Worm (Caenorhabditis elegans): Measurements from ENCODE around the gene oatr-1.

The oatr-1 gene

ce11 chrIII:6444335-6444734 is 48.4 kb upstream of the oatr-1 start, which contains the start of gene C05D11.13 (continued):
- TF ChIP-seq egl-43 (GFP tag; IDR thresholded peaks at IDR 0.05) (no peak), daf-8 (GFP tag; IDR thresholded peaks at IDR 0.05) (no peak), F49E8.2 (tag; optimal IDR thresholded peaks at IDR 0.05; ENCODE audit: borderline replicate concordance) (no peak), hif-1 (tag; optimal IDR thresholded peaks at IDR 0.05) (no peak), mxl-3 (GFP tag; optimal IDR thresholded peaks at IDR 0.05) (peak; percentile 42), snpc-4 (tag; optimal IDR thresholded peaks at IDR 0.05) (no peak), unc-39 (tag; optimal IDR thresholded peaks at IDR 0.05) (no peak), daf-16 (GFP tag; optimal IDR thresholded peaks at IDR 0.05) (peak in 1 of 2 experiments; percentile 32), daf-16 (tag; optimal IDR thresholded peaks at IDR 0.05) (peak; percentile 45)

- TF ChIP-seq saeg-2 (GFP tag; IDR thresholded peaks at IDR 0.05) (no peak), nhr-42 (GFP tag; IDR thresholded peaks at IDR 0.05) (no peak), F26F4.8 (GFP tag; conservative IDR thresholded peaks at IDR 0.05) (no peak), F44E2.7 (GFP tag; IDR thresholded peaks at IDR 0.05) (no peak), egl-27 (tag; optimal IDR thresholded peaks at IDR 0.05) (no peak), nhr-25 (tag; optimal IDR thresholded peaks at IDR 0.05; ENCODE audit: borderline replicate concordance, insufficient read depth) (no peak), ZK546.5 (tag; optimal IDR thresholded peaks at IDR 0.05) (no peak), R02D3.7 (tag; optimal IDR thresholded peaks at IDR 0.05) (no peak), aly-2 (tag; optimal IDR thresholded peaks at IDR 0.05) (no peak), hif-1 (tag; optimal IDR thresholded peaks at IDR 0.05) (peak in 1 of 2 experiments; percentile 6), nhr-102 (tag; optimal IDR thresholded peaks at IDR 0.05) (no peak), T20F7.1 (GFP tag; optimal IDR thresholded peaks at IDR 0.05) (no peak), jun-1 (tag; optimal IDR thresholded peaks at IDR 0.05) (no peak), unc-130 (GFP tag; optimal IDR thresholded peaks at IDR 0.05) (peak; percentile 62), F37D6.2 (tag; optimal IDR thresholded peaks at IDR 0.05) (no peak), spr-1 (tag; optimal IDR thresholded peaks at IDR 0.05) (no peak), ceh-28 (tag; optimal IDR thresholded peaks at IDR 0.05) (no peak), daf-19 (GFP tag; conservative IDR thresholded peaks at IDR 0.05) (no peak), pha-4 (GFP tag; IDR thresholded peaks at IDR 0.05) (no peak), pha-4 (tag; optimal IDR thresholded peaks at IDR 0.05) (no peak), daf-12 (tag; optimal IDR thresholded peaks at IDR 0.05) (no peak), skn-1 (tag; optimal IDR thresholded peaks at IDR 0.05) (no peak), fkh-10 (GFP tag; optimal IDR thresholded peaks at IDR 0.05) (no peak), ceh-82 (tag; optimal IDR thresholded peaks at IDR 0.05) (no peak), rbr-2 (tag; optimal IDR thresholded peaks at IDR 0.05) (no peak), nhr-76 (tag; optimal IDR thresholded peaks at IDR 0.05) (no peak), tra-1 (GFP tag; IDR thresholded peaks at IDR 0.05) (no peak), Y48G9A.11 (GFP tag; IDR thresholded peaks at IDR 0.05) (peak; percentile 58; the same call in 1 of the 2 replicates), mes-2 (tag; optimal IDR thresholded peaks at IDR 0.05; ENCODE audit: poor library complexity, severe bottlenecking) (no peak), dpl-1 (GFP tag; optimal IDR thresholded peaks at IDR 0.05) (peak; percentile 65), attf-4 (tag; optimal IDR thresholded peaks at IDR 0.05) (no peak), dmd-8 (GFP tag; IDR thresholded peaks at IDR 0.05) (no peak), F10B5.3 (tag; optimal IDR thresholded peaks at IDR 0.05) (no peak), nhr-11 (tag; optimal IDR thresholded peaks at IDR 0.05) (no peak), nhr-111 (GFP tag; optimal IDR thresholded peaks at IDR 0.05) (no peak), dve-1 (tag; optimal IDR thresholded peaks at IDR 0.05; ENCODE audit: insufficient read depth) (peak; percentile 76), mxl-3 (GFP tag; optimal IDR thresholded peaks at IDR 0.05) (no peak), zip-11 (GFP tag; IDR thresholded peaks at IDR 0.05) (no peak), ctbp-1 (GFP tag; IDR thresholded peaks at IDR 0.05) (no peak), nhr-77 (tag; optimal IDR thresholded peaks at IDR 0.05) (no peak), lin-13 (GFP tag; optimal IDR thresholded peaks at IDR 0.05) (no peak), mdl-1 (tag; optimal IDR thresholded peaks at IDR 0.05) (no peak)
These were observed 46.5 kb upstream of the oatr-1 start, which contains the start of gene mel-32 for ce11 chrIII:6442305-6443125. Gene mel-32, minus strand, starts transcription at chrIII:6443000.
